Fruit fly (Drosophila melanogaster): Measurements from ENCODE around the gene CG43394.

- no peak for TF ChIP-seq eg (GFP tag; IDR thresholded peaks at IDR 0.05)
- no peak for TF ChIP-seq CG10631 (GFP tag; optimal IDR thresholded peaks at IDR 0.05)
- TF ChIP-seq lz (GFP tag; optimal IDR thresholded peaks at IDR 0.05) = no peak
- TF ChIP-seq Gug (GFP tag; IDR thresholded peaks at IDR 0.05) = no peak
- no peak for TF ChIP-seq CG8319 (GFP tag; optimal IDR thresholded peaks at IDR 0.05)
- TF ChIP-seq CG7368 (GFP tag; optimal IDR thresholded peaks at IDR 0.05) = no peak
Observed at dm6 chr2L:8170600-8171182, 25.1 kb downstream of the CG43394 start.

Data from whole organism, prepupa.